Fruit fly (Drosophila melanogaster): ENCODE data around the gene opm.
A peak's percentile ranks its signal among the peaks of the same experiment; 100 is the strongest.

opm gene

dm6 chrX:15043013-15043699, 23.1 kb downstream of the opm start:
- TF ChIP-seq CG1620 (GFP tag; optimal IDR thresholded peaks at IDR 0.05): no peak
- TF ChIP-seq CG11617 (GFP tag; optimal IDR thresholded peaks at IDR 0.05): no peak
- peak; percentile 13 for TF ChIP-seq cic (GFP tag; optimal IDR thresholded peaks at IDR 0.05)
- no peak for TF ChIP-seq CG14711 (tag; optimal IDR thresholded peaks at IDR 0.05)
- no peak for TF ChIP-seq bab1 (GFP tag; optimal IDR thresholded peaks at IDR 0.05)
- TF ChIP-seq Hr96 (GFP tag; optimal IDR thresholded peaks at IDR 0.05): no peak
- TF ChIP-seq CG5204 (GFP tag; optimal IDR thresholded peaks at IDR 0.05): no peak
- TF ChIP-seq toe (GFP tag; optimal IDR thresholded peaks at IDR 0.05): no peak
- peak; percentile 49 for TF ChIP-seq ovo (GFP tag; optimal IDR thresholded peaks at IDR 0.05)
- TF ChIP-seq tj (GFP tag; optimal IDR thresholded peaks at IDR 0.05): no peak
- TF ChIP-seq CG33017 (tag; optimal IDR thresholded peaks at IDR 0.05): no peak
- no peak for TF ChIP-seq CG7101 (tag; optimal IDR thresholded peaks at IDR 0.05)
- TF ChIP-seq cnc (optimal IDR thresholded peaks at IDR 0.05): peak in 1 of 2 experiments; percentile 30
- no peak for TF ChIP-seq kay (GFP tag; ENCODE audit: borderline replicate concordance)
- no peak for TF ChIP-seq Clk (GFP tag; optimal IDR thresholded peaks at IDR 0.05)
- TF ChIP-seq Mnt (GFP tag; optimal IDR thresholded peaks at IDR 0.05): no peak
- TF ChIP-seq CG7045 (GFP tag; optimal IDR thresholded peaks at IDR 0.05): no peak
- TF ChIP-seq Crg-1 (GFP tag; optimal IDR thresholded peaks at IDR 0.05): peak; percentile 36
- no peak for TF ChIP-seq pad (GFP tag; optimal IDR thresholded peaks at IDR 0.05)
- TF ChIP-seq CG12768 (GFP tag; optimal IDR thresholded peaks at IDR 0.05): no peak

- no peak for TF ChIP-seq CG14711 (tag; optimal IDR thresholded peaks at IDR 0.05)
- TF ChIP-seq CG5204 (GFP tag; optimal IDR thresholded peaks at IDR 0.05): peak; percentile 25
- TF ChIP-seq CG33017 (tag; optimal IDR thresholded peaks at IDR 0.05): no peak
- peak; percentile 58 for TF ChIP-seq tj (GFP tag; optimal IDR thresholded peaks at IDR 0.05)
- no peak for TF ChIP-seq Clk (GFP tag; optimal IDR thresholded peaks at IDR 0.05)
- TF ChIP-seq Crg-1 (GFP tag; optimal IDR thresholded peaks at IDR 0.05): no peak
- peak; percentile 32 for TF ChIP-seq bab1 (GFP tag; optimal IDR thresholded peaks at IDR 0.05)
- no peak for TF ChIP-seq CG11617 (GFP tag; optimal IDR thresholded peaks at IDR 0.05)
- no peak for TF ChIP-seq CG12768 (GFP tag; optimal IDR thresholded peaks at IDR 0.05)
- TF ChIP-seq pad (GFP tag; optimal IDR thresholded peaks at IDR 0.05): no peak
- no peak for TF ChIP-seq cic (GFP tag; optimal IDR thresholded peaks at IDR 0.05)
- no peak for TF ChIP-seq CG1620 (GFP tag; optimal IDR thresholded peaks at IDR 0.05)
Observed at dm6 chrX:15042499-15042898, 23.7 kb downstream of the opm start.

- TF ChIP-seq CG14711 (tag; optimal IDR thresholded peaks at IDR 0.05) (no peak), cic (GFP tag; optimal IDR thresholded peaks at IDR 0.05) (no peak), pad (GFP tag; optimal IDR thresholded peaks at IDR 0.05) (no peak), cnc (optimal IDR thresholded peaks at IDR 0.05) (no peak), CG7101 (tag; optimal IDR thresholded peaks at IDR 0.05) (no peak), toe (GFP tag; optimal IDR thresholded peaks at IDR 0.05) (no peak), Hr96 (GFP tag; optimal IDR thresholded peaks at IDR 0.05) (no peak), tj (GFP tag; optimal IDR thresholded peaks at IDR 0.05) (no peak)
Observed at dm6 chrX:15029864-15030263, 36.4 kb downstream of the opm start.

dm6 chrX:15028152-15028551, 38.1 kb downstream of the opm start:
- no peak for TF ChIP-seq pad (GFP tag; optimal IDR thresholded peaks at IDR 0.05)
- no peak for TF ChIP-seq Hr96 (GFP tag; optimal IDR thresholded peaks at IDR 0.05)
- no peak for TF ChIP-seq CG33017 (tag; optimal IDR thresholded peaks at IDR 0.05)
- no peak for TF ChIP-seq bab1 (GFP tag; optimal IDR thresholded peaks at IDR 0.05)
- no peak for TF ChIP-seq CG14711 (tag; optimal IDR thresholded peaks at IDR 0.05)
- no peak for TF ChIP-seq CG7101 (tag; optimal IDR thresholded peaks at IDR 0.05)
- TF ChIP-seq ovo (GFP tag; optimal IDR thresholded peaks at IDR 0.05): no peak
- TF ChIP-seq Mnt (GFP tag; optimal IDR thresholded peaks at IDR 0.05): no peak
- TF ChIP-seq CG12768 (GFP tag; optimal IDR thresholded peaks at IDR 0.05): no peak
- no peak for TF ChIP-seq toe (GFP tag; optimal IDR thresholded peaks at IDR 0.05)
- no peak for TF ChIP-seq Crg-1 (GFP tag; optimal IDR thresholded peaks at IDR 0.05)
- TF ChIP-seq CG1620 (GFP tag; optimal IDR thresholded peaks at IDR 0.05): no peak
- TF ChIP-seq cic (GFP tag; optimal IDR thresholded peaks at IDR 0.05): no peak
- no peak for TF ChIP-seq CG7045 (GFP tag; optimal IDR thresholded peaks at IDR 0.05)

- no peak for TF ChIP-seq pad (GFP tag; optimal IDR thresholded peaks at IDR 0.05)
- no peak for TF ChIP-seq toe (GFP tag; optimal IDR thresholded peaks at IDR 0.05)
- peak; percentile 10 for TF ChIP-seq tj (GFP tag; optimal IDR thresholded peaks at IDR 0.05)
Observed at dm6 chrX:15026897-15027296, 39.3 kb downstream of the opm start.

dm6 chrX:15025737-15026136, 40.5 kb downstream of the opm start:
- no peak for TF ChIP-seq toe (GFP tag; optimal IDR thresholded peaks at IDR 0.05)
- peak; percentile 73 for TF ChIP-seq tj (GFP tag; optimal IDR thresholded peaks at IDR 0.05)
- TF ChIP-seq Hr96 (GFP tag; optimal IDR thresholded peaks at IDR 0.05): no peak
- TF ChIP-seq CG7045 (GFP tag; optimal IDR thresholded peaks at IDR 0.05): no peak

- no peak for TF ChIP-seq CG33017 (tag; optimal IDR thresholded peaks at IDR 0.05)
- no peak for TF ChIP-seq cic (GFP tag; optimal IDR thresholded peaks at IDR 0.05)
Observed at dm6 chrX:15024728-15025127, 41.5 kb downstream of the opm start.

All from whole organism, adult.